Fruit fly (Drosophila melanogaster) whole organism: ENCODE data around the gene CG11333.

Source experiments
- CG8478 ChIP-seq: fragments of >200 bp; optimal IDR thresholded peaks from 2 replicates; lab custom pipeline; 2018; ENCODE audit warnings: inconsistent platforms
- Dll ChIP-seq: fragments of >200 bp; optimal IDR thresholded peaks from 2 replicates; lab custom pipeline; 2017
- EcR ChIP-seq, 2 experiments: fragments of >200 bp; optimal IDR thresholded peaks; 2 replicates each; lab custom pipeline; 2017; ENCODE audit warnings: missing biosample characterization in 2 of 2, missing genetic modification characterization in 2 of 2, missing genetic modification reagents in 2 of 2
- pan ChIP-seq: fragments of >200 bp; optimal IDR thresholded peaks from 2 replicates; lab custom pipeline; 2017
- psq ChIP-seq: fragments of >200 bp; optimal IDR thresholded peaks from 2 replicates; lab custom pipeline; 2017
- usp ChIP-seq: fragments of >200 bp; optimal IDR thresholded peaks from 2 replicates; lab custom pipeline; 2017; ENCODE audit warnings: missing biosample characterization, missing genetic modification characterization, mixed read lengths

dm6 chr3R:31477167-31477566, 14.1 kb downstream of the CG11333 start:
- TF ChIP-seq EcR (GFP tag; optimal IDR thresholded peaks at IDR 0.05; lab: Kevin White, UChicago), result no peak
- TF ChIP-seq psq (lab: Kevin White, UChicago), result no peak
- TF ChIP-seq CG8478 (lab: Kevin White, UChicago), result no peak
- no peak for TF ChIP-seq usp
- TF ChIP-seq Dll (lab: Kevin White, UChicago), result no peak
- TF ChIP-seq pan, result no peak
